Worm (Caenorhabditis elegans) whole organism, L1 larva: Measurements from ENCODE around the gene mdt-9.

Source experiments
- C04F5.9 ChIP-seq: sonication (generic microtip); optimal IDR thresholded peaks from 2 replicates; lab custom pipeline; 2016; ENCODE audit warnings: missing genetic modification characterization, missing compliant biosample characterization
- C16A3.4 ChIP-seq: fragments of 150-350 bp; optimal IDR thresholded peaks from 2 replicates; lab custom pipeline; 2014; ENCODE audit warnings: missing biosample characterization, missing genetic modification characterization
- C34B4.2 ChIP-seq: sonication (generic microtip); optimal IDR thresholded peaks from 2 replicates; lab custom pipeline; 2017; ENCODE audit warnings: mild to moderate bottlenecking, missing genetic modification characterization, missing compliant biosample characterization
- Y116A8C.19 ChIP-seq: sonication (generic microtip); optimal IDR thresholded peaks from 2 replicates; lab custom pipeline; 2016; ENCODE audit warnings: missing compliant biosample characterization, missing genetic modification characterization, borderline replicate concordance
- aly-2 ChIP-seq: fragments of 150-350 bp; optimal IDR thresholded peaks from 2 replicates; lab custom pipeline; 2014; ENCODE audit warnings: missing biosample characterization, missing genetic modification characterization
- ama-1 ChIP-seq: fragments of 150-350 bp; optimal IDR thresholded peaks from 2 replicates; lab custom pipeline; 2014
- blmp-1 ChIP-seq: fragments of 150-350 bp; optimal IDR thresholded peaks from 2 replicates; lab custom pipeline; 2014; ENCODE audit warnings: missing biosample characterization, missing genetic modification characterization
- ceh-8 ChIP-seq: fragments of 200-800 bp; sonication (Bioruptor generic); optimal IDR thresholded peaks from 2 replicates; lab custom pipeline; 2018; ENCODE audit warnings: mild to moderate bottlenecking, missing genetic modification characterization, moderate library complexity, missing compliant biosample characterization
- ceh-88 ChIP-seq: fragments of 200-800 bp; sonication (Bioruptor generic); IDR thresholded peaks from 2 replicates; pipeline ENCODE4 v1.3.6; 2022; ENCODE audit warnings: missing genetic modification characterization, missing compliant biosample characterization
- ces-1 ChIP-seq: fragments of 150-350 bp; optimal IDR thresholded peaks from 2 replicates; lab custom pipeline; 2014; ENCODE audit warnings: missing biosample characterization, missing genetic modification reagents, missing genetic modification characterization
- dpl-1 ChIP-seq, 3 experiments: fragments of 150-350 bp in 2 of 3; sonication (generic microtip) in 1 of 3; optimal IDR thresholded peaks; 2 replicates each; lab custom pipeline; 2014 to 2017; ENCODE audit warnings: missing biosample characterization in 3 of 3, missing genetic modification characterization in 3 of 3, missing genetic modification reagents in 3 of 3
- efl-1 ChIP-seq, 4 experiments: fragments of 150-350 bp; optimal IDR thresholded peaks in 3 of 4; peaks in 1 of 4; 1 replicate in 1 of 4; 2 replicates in 3 of 4; lab custom pipeline; 2014; ENCODE audit warnings: missing biosample characterization in 2 of 4, missing genetic modification characterization in 2 of 4, missing genetic modification reagents in 2 of 4
- efl-3 ChIP-seq: fragments of 200-800 bp; sonication (Bioruptor generic); optimal IDR thresholded peaks from 2 replicates; lab custom pipeline; 2018; ENCODE audit warnings: mild to moderate bottlenecking, missing genetic modification characterization, missing compliant biosample characterization
- egl-13 ChIP-seq: sonication (generic microtip); optimal IDR thresholded peaks from 2 replicates; lab custom pipeline; 2016; ENCODE audit warnings: missing genotype, missing genetic modification reagents, missing genetic modification characterization, missing compliant biosample characterization
- egl-27 ChIP-seq, 2 experiments: fragments of 150-350 bp in 1 of 2; sonication (generic microtip); optimal IDR thresholded peaks; 3 replicates each; lab custom pipeline; 2017 to 2018; ENCODE audit warnings: missing biosample characterization in 2 of 2, missing genetic modification characterization in 2 of 2, missing genetic modification reagents in 2 of 2
- elt-2 ChIP-seq: sonication (generic microtip); optimal IDR thresholded peaks from 2 replicates; lab custom pipeline; 2016; ENCODE audit warnings: missing genetic modification characterization, mild to moderate bottlenecking, inconsistent platforms, missing compliant biosample characterization, missing genetic modification reagents
- elt-3 ChIP-seq, 6 experiments: fragments of 150-350 bp in 1 of 6; sonication (generic microtip); optimal IDR thresholded peaks; 2 replicates each; lab custom pipeline; 2017 to 2018; ENCODE audit warnings: missing biosample characterization in 6 of 6, missing genetic modification characterization in 6 of 6, inconsistent platforms in 1 of 6
- ets-5 ChIP-seq: fragments of 200-800 bp; sonication (Bioruptor generic); IDR thresholded peaks from 2 replicates; pipeline ENCODE4 v1.3.6; 2022; ENCODE audit warnings: missing genetic modification characterization, missing compliant biosample characterization
- fkh-10 ChIP-seq: sonication (generic microtip); optimal IDR thresholded peaks from 2 replicates; lab custom pipeline; 2017; ENCODE audit warnings: missing biosample characterization, missing genetic modification reagents, missing genetic modification characterization
- fkh-4 ChIP-seq: sonication (generic microtip); optimal IDR thresholded peaks from 2 replicates; lab custom pipeline; 2016; ENCODE audit warnings: missing compliant biosample characterization, missing genetic modification characterization, borderline replicate concordance
- hlh-4 ChIP-seq: sonication (generic microtip); optimal IDR thresholded peaks from 2 replicates; lab custom pipeline; 2016; ENCODE audit warnings: mild to moderate bottlenecking, missing genetic modification characterization, missing compliant biosample characterization
- hpl-2 ChIP-seq: fragments of 150-350 bp; optimal IDR thresholded peaks from 2 replicates; lab custom pipeline; 2014; ENCODE audit warnings: missing biosample characterization, missing genetic modification reagents, missing genetic modification characterization
- irx-1 ChIP-seq: sonication (generic microtip); optimal IDR thresholded peaks from 2 replicates; lab custom pipeline; 2016; ENCODE audit warnings: missing genetic modification characterization, missing compliant biosample characterization
- isw-1 ChIP-seq: fragments of 200-800 bp; sonication (Bioruptor generic); IDR thresholded peaks from 2 replicates; pipeline ENCODE4 v1.3.6; 2022; ENCODE audit warnings: missing genetic modification characterization, missing compliant biosample characterization
- lin-13 ChIP-seq: fragments of 150-350 bp; optimal IDR thresholded peaks from 2 replicates; lab custom pipeline; 2014; ENCODE audit warnings: missing biosample characterization, missing genetic modification reagents, missing genetic modification characterization
- lin-14 ChIP-seq: fragments of 200-800 bp; sonication (Bioruptor generic); optimal IDR thresholded peaks from 2 replicates; lab custom pipeline; 2018; ENCODE audit warnings: mild to moderate bottlenecking, missing genetic modification characterization, moderate library complexity, missing compliant biosample characterization
- lin-39 ChIP-seq: fragments of 150-350 bp; optimal IDR thresholded peaks from 2 replicates; lab custom pipeline; 2014; ENCODE audit warnings: missing biosample characterization, missing genetic modification reagents, missing genetic modification characterization
- lir-3 ChIP-seq: sonication (generic microtip); optimal IDR thresholded peaks from 2 replicates; lab custom pipeline; 2016; ENCODE audit warnings: mild to moderate bottlenecking, missing genetic modification characterization, moderate library complexity, missing compliant biosample characterization; ENCODE audit not compliant: poor library complexity
- lsy-2 ChIP-seq, 2 experiments: fragments of 150-350 bp; optimal IDR thresholded peaks; 2 replicates each; lab custom pipeline; 2014; ENCODE audit warnings: missing biosample characterization in 2 of 2, missing genetic modification characterization in 2 of 2
- mdl-1 ChIP-seq, 2 experiments: fragments of 150-350 bp; optimal IDR thresholded peaks; 2 replicates each; lab custom pipeline; 2014 to 2017; ENCODE audit warnings: missing biosample characterization in 2 of 2, missing genetic modification characterization in 2 of 2, inconsistent platforms in 1 of 2
- mep-1 ChIP-seq: fragments of 150-350 bp; optimal IDR thresholded peaks from 2 replicates; lab custom pipeline; 2014; ENCODE audit warnings: missing biosample characterization, missing genetic modification characterization
- nhr-20 ChIP-seq: sonication (generic microtip); optimal IDR thresholded peaks from 2 replicates; lab custom pipeline; 2016; ENCODE audit warnings: mild to moderate bottlenecking, missing genetic modification characterization, missing compliant biosample characterization
- nhr-237 ChIP-seq: fragments of 150-350 bp; optimal IDR thresholded peaks from 2 replicates; lab custom pipeline; 2014; ENCODE audit warnings: missing biosample characterization, missing genetic modification characterization
- nhr-47 ChIP-seq: sonication (generic microtip); optimal IDR thresholded peaks from 2 replicates; lab custom pipeline; 2016; ENCODE audit warnings: mild to moderate bottlenecking, missing genetic modification characterization, moderate library complexity, missing compliant biosample characterization
- nhr-71 ChIP-seq: sonication (generic microtip); optimal IDR thresholded peaks from 2 replicates; lab custom pipeline; 2016; ENCODE audit warnings: mild to moderate bottlenecking, missing genetic modification characterization, moderate library complexity, missing compliant biosample characterization
- nhr-77 ChIP-seq: fragments of 150-350 bp; optimal IDR thresholded peaks from 2 replicates; lab custom pipeline; 2014; ENCODE audit warnings: missing biosample characterization, missing genetic modification characterization
- pax-3 ChIP-seq: fragments of 200-800 bp; sonication (Bioruptor generic); optimal IDR thresholded peaks from 2 replicates; lab custom pipeline; 2018; ENCODE audit warnings: mild to moderate bottlenecking, missing genetic modification characterization, moderate library complexity, missing compliant biosample characterization
- pqm-1 ChIP-seq: sonication (generic microtip); optimal IDR thresholded peaks from 3 replicates; lab custom pipeline; 2017; ENCODE audit warnings: missing biosample characterization, missing genetic modification characterization
- rnt-1 ChIP-seq: sonication (generic microtip); optimal IDR thresholded peaks from 2 replicates; lab custom pipeline; 2016; ENCODE audit warnings: mild to moderate bottlenecking, missing genetic modification characterization, moderate library complexity, missing compliant biosample characterization
- skn-1 ChIP-seq: fragments of 150-350 bp; optimal IDR thresholded peaks from 2 replicates; lab custom pipeline; 2014; ENCODE audit warnings: missing biosample characterization, missing genetic modification characterization
- snpc-4 ChIP-seq: fragments of 150-350 bp; optimal IDR thresholded peaks from 2 replicates; lab custom pipeline; 2014; ENCODE audit warnings: missing biosample characterization, missing genetic modification characterization
- snu-23 ChIP-seq: sonication (generic microtip); optimal IDR thresholded peaks from 2 replicates; lab custom pipeline; 2016; ENCODE audit warnings: missing genetic modification characterization, missing compliant biosample characterization
- sox-4 ChIP-seq: sonication (generic microtip); optimal IDR thresholded peaks from 2 replicates; lab custom pipeline; 2016; ENCODE audit warnings: missing genetic modification characterization, missing compliant biosample characterization
- sptf-1 ChIP-seq: fragments of 150-350 bp; optimal IDR thresholded peaks from 2 replicates; lab custom pipeline; 2014; ENCODE audit warnings: missing biosample characterization, missing genetic modification characterization
- sup-37 ChIP-seq: fragments of 200-800 bp; sonication (Bioruptor generic); optimal IDR thresholded peaks from 2 replicates; lab custom pipeline; 2018; ENCODE audit warnings: mild to moderate bottlenecking, missing genetic modification characterization, missing compliant biosample characterization
- swsn-7 ChIP-seq: sonication (generic microtip); optimal IDR thresholded peaks from 2 replicates; lab custom pipeline; 2016; ENCODE audit warnings: missing genetic modification characterization, missing compliant biosample characterization
- tlp-1 ChIP-seq: fragments of 150-350 bp; optimal IDR thresholded peaks from 2 replicates; lab custom pipeline; 2014; ENCODE audit warnings: missing biosample characterization, missing genetic modification characterization
- unc-30 ChIP-seq: sonication (generic microtip); optimal IDR thresholded peaks from 2 replicates; lab custom pipeline; 2017; ENCODE audit warnings: missing biosample characterization, missing genetic modification characterization
- unc-86 ChIP-seq: sonication (generic microtip); optimal IDR thresholded peaks from 2 replicates; lab custom pipeline; 2016; ENCODE audit warnings: missing genetic modification characterization, missing compliant biosample characterization
- unc-98 ChIP-seq: fragments of 200-800 bp; sonication (Bioruptor generic); IDR thresholded peaks from 2 replicates; pipeline ENCODE4 v1.3.6; 2022; ENCODE audit warnings: missing genetic modification characterization, missing compliant biosample characterization
- zag-1 ChIP-seq: fragments of 150-350 bp; optimal IDR thresholded peaks from 2 replicates; lab custom pipeline; 2014; ENCODE audit warnings: missing biosample characterization, missing genetic modification characterization
- zip-4 ChIP-seq: fragments of 200-800 bp; sonication (Bioruptor generic); optimal IDR thresholded peaks from 2 replicates; lab custom pipeline; 2018; ENCODE audit warnings: mild to moderate bottlenecking, missing genetic modification characterization, moderate library complexity, missing compliant biosample characterization
- ztf-4 ChIP-seq: fragments of 150-350 bp; optimal IDR thresholded peaks from 2 replicates; lab custom pipeline; 2014; ENCODE audit warnings: missing biosample characterization, missing genetic modification characterization

The mdt-9 gene

DNA sequence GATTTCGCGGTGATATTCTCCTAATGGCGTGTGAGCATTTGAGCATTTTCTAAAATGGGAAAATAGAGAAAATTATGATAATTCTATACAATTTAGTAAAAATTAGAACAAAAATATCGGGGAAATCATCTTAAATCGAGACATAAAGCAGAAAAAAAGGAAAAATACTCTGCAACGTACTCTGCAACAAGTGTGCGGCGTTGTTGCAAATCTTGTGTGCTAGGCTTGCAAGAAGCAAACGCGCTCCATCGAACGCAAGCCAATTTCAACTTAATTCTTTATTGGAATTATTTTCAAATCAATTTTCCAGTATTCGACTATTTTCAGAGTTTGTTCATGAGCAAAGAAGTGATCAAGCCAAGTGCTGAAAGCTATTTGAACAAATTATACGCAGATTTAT is at the start of gene mdt-9, which contains the start of the genes Y62E10A.20 and Y62E10A.23:
Gene mdt-9, plus strand, starts transcription at position 338 of the 400 bp plus-strand sequence.
Gene Y62E10A.20, minus strand, starts transcription at position 49 of the 400 bp plus-strand sequence.
Gene Y62E10A.23, plus strand, starts transcription at position 282 of the 400 bp plus-strand sequence.
- peak; percentile 54 for TF ChIP-seq irx-1
- no peak for TF ChIP-seq fkh-4
- peak; percentile 24 for TF ChIP-seq C04F5.9
- TF ChIP-seq pqm-1 (tag; lab: Kevin White, UChicago): no peak
- TF ChIP-seq ets-5 (GFP tag; lab: Robert Waterston, UW): no peak
- peak; percentile 28 for TF ChIP-seq snpc-4 (tag; lab: Kevin White, UChicago)
- TF ChIP-seq lin-13 (GFP tag; lab: Kevin White, UChicago): peak; percentile 79
- TF ChIP-seq mdl-1 (tag; optimal IDR thresholded peaks at IDR 0.05; lab: Kevin White, UChicago): peak in 1 of 2 experiments; percentile 69
- TF ChIP-seq nhr-47 (tag; lab: Kevin White, UChicago): peak; percentile 84
- TF ChIP-seq lin-14 (GFP tag; lab: Kevin White, UChicago): peak; percentile 76
- TF ChIP-seq Y116A8C.19 (tag; lab: Kevin White, UChicago): no peak
- no peak for TF ChIP-seq ceh-8 (GFP tag; lab: Kevin White, UChicago)
- no peak for TF ChIP-seq C34B4.2 (tag; lab: Kevin White, UChicago)
- no peak for TF ChIP-seq efl-3 (GFP tag; lab: Kevin White, UChicago)
- TF ChIP-seq skn-1 (tag; lab: Kevin White, UChicago): peak; percentile 90
- no peak for TF ChIP-seq unc-30
- TF ChIP-seq nhr-77 (tag; lab: Kevin White, UChicago): peak; percentile 41
- TF ChIP-seq ces-1 (GFP tag; lab: Kevin White, UChicago): no peak
- TF ChIP-seq sptf-1 (tag; lab: Kevin White, UChicago): no peak
- TF ChIP-seq ama-1 (lab: Kevin White, UChicago): no peak
- no peak for TF ChIP-seq ztf-4 (tag; lab: Kevin White, UChicago)
- TF ChIP-seq egl-27 (tag; optimal IDR thresholded peaks at IDR 0.05; lab: Kevin White, UChicago): no peak
- TF ChIP-seq elt-3 (tag; optimal IDR thresholded peaks at IDR 0.05; lab: Kevin White, UChicago): peak in 2 of 6 experiments; percentile 39 to 61
- peak; percentile 83 for TF ChIP-seq snu-23
- peak; percentile 75 to 76 for TF ChIP-seq efl-1 (optimal IDR thresholded peaks at IDR 0.05; lab: Kevin White, UChicago)
- peak; percentile 70 to 97 for TF ChIP-seq efl-1 (GFP tag; optimal IDR thresholded peaks at IDR 0.05 in 1 of 2; lab: Kevin White, UChicago)
- no peak for TF ChIP-seq hlh-4
- peak; percentile 84 for TF ChIP-seq nhr-71 (tag; lab: Kevin White, UChicago)
- peak; percentile 31 for TF ChIP-seq pax-3 (tag; lab: Kevin White, UChicago)
- no peak for TF ChIP-seq fkh-10 (GFP tag; lab: Kevin White, UChicago)
- TF ChIP-seq nhr-237 (tag; lab: Kevin White, UChicago): no peak
- peak; percentile 85 for TF ChIP-seq rnt-1 (tag; lab: Kevin White, UChicago)
- TF ChIP-seq elt-2: peak; percentile 12
- TF ChIP-seq sup-37 (GFP tag; lab: Kevin White, UChicago): no peak
- peak; percentile 47 for TF ChIP-seq hpl-2 (GFP tag; lab: Kevin White, UChicago)
- peak; percentile 42 for TF ChIP-seq aly-2 (tag; lab: Kevin White, UChicago)
- no peak for TF ChIP-seq ceh-88 (GFP tag; lab: Robert Waterston, UW)
- peak; percentile 81 to 91 for TF ChIP-seq lsy-2 (tag; optimal IDR thresholded peaks at IDR 0.05; lab: Kevin White, UChicago)
- TF ChIP-seq nhr-20: peak; percentile 72
- peak; percentile 58 for TF ChIP-seq lin-39 (tag; lab: Kevin White, UChicago)
- no peak for TF ChIP-seq tlp-1 (tag; lab: Kevin White, UChicago)
- peak; percentile 67 for TF ChIP-seq mep-1 (tag; lab: Kevin White, UChicago)
- TF ChIP-seq egl-13 (tag; lab: Kevin White, UChicago): peak; percentile 31
- no peak for TF ChIP-seq unc-98 (GFP tag; lab: Robert Waterston, UW)
- TF ChIP-seq unc-86 (tag; lab: Kevin White, UChicago): peak; percentile 69
- peak; percentile 18 for TF ChIP-seq sox-4 (tag; lab: Kevin White, UChicago)
- TF ChIP-seq isw-1 (GFP tag; lab: Robert Waterston, UW): peak; percentile 59
- peak; percentile 94 for TF ChIP-seq C16A3.4 (tag; lab: Kevin White, UChicago)
- TF ChIP-seq zip-4 (GFP tag; lab: Kevin White, UChicago): no peak
- TF ChIP-seq lir-3 (tag; lab: Kevin White, UChicago): peak; percentile 65
- no peak for TF ChIP-seq zag-1
- peak; percentile 63 to 76 (median 75) for TF ChIP-seq dpl-1 (GFP tag; optimal IDR thresholded peaks at IDR 0.05; lab: Kevin White, UChicago)
- peak; percentile 74 for TF ChIP-seq swsn-7
- peak; percentile 75 for TF ChIP-seq blmp-1 (tag; lab: Kevin White, UChicago)
